Worm (Caenorhabditis elegans) whole organism, late embryonic: ENCODE measurements around the gene F40G9.18.

ENCODE experiments used
- fax-1 ChIP-seq: sonication (generic microtip); optimal IDR thresholded peaks from 2 replicates; lab custom pipeline; 2016; ENCODE audit warnings: missing genotype, missing genetic modification characterization, missing compliant biosample characterization
- hlh-13 ChIP-seq: fragments of 200-800 bp; sonication (Bioruptor generic); optimal IDR thresholded peaks from 2 replicates; lab custom pipeline; 2018; ENCODE audit warnings: mild to moderate bottlenecking, missing genetic modification characterization, missing compliant biosample characterization
- nfya-1 ChIP-seq: sonication (generic microtip); optimal IDR thresholded peaks from 2 replicates; lab custom pipeline; 2017; ENCODE audit warnings: missing genetic modification characterization, mild to moderate bottlenecking, missing compliant biosample characterization, antibody characterized with exemption, moderate library complexity
- pat-9 ChIP-seq: fragments of 200-800 bp; sonication (Bioruptor generic); optimal IDR thresholded peaks from 2 replicates; lab custom pipeline; 2018; ENCODE audit warnings: mild to moderate bottlenecking, missing genetic modification characterization, moderate library complexity, missing compliant biosample characterization

Gene F40G9.18

ce11 chrIII:117857-118256, 51.5 kb downstream of the F40G9.18 start:
- TF ChIP-seq pat-9 (tag; lab: Kevin White, UChicago) (no peak), hlh-13 (GFP tag; lab: Kevin White, UChicago) (no peak), nfya-1 (tag; lab: Kevin White, UChicago) (no peak), fax-1 (tag; lab: Kevin White, UChicago) (no peak)
